Fruit fly (Drosophila melanogaster): ENCODE measurements around the gene CG10514.

Gene CG10514

dm6 chr3R:25279796-25280350, at the start of gene CG10514:
CG10514 (minus strand) TSS chr3R:25279846.
- peak; percentile 57 for TF ChIP-seq CG7101 (tag; optimal IDR thresholded peaks at IDR 0.05)
- no peak for TF ChIP-seq CG14711 (tag; optimal IDR thresholded peaks at IDR 0.05)
- peak; percentile 33 for TF ChIP-seq Mnt (GFP tag; optimal IDR thresholded peaks at IDR 0.05)
- peak; percentile 23 for TF ChIP-seq ovo (GFP tag; optimal IDR thresholded peaks at IDR 0.05)
- no peak for TF ChIP-seq pad (GFP tag; optimal IDR thresholded peaks at IDR 0.05)
- peak; percentile 50 for TF ChIP-seq CG7045 (GFP tag; optimal IDR thresholded peaks at IDR 0.05)
- TF ChIP-seq kay (GFP tag; ENCODE audit: borderline replicate concordance): peak; percentile 90
- TF ChIP-seq bab1 (GFP tag; optimal IDR thresholded peaks at IDR 0.05): no peak
- TF ChIP-seq CG33017 (tag; optimal IDR thresholded peaks at IDR 0.05): peak; percentile 45
- TF ChIP-seq CG12768 (GFP tag; optimal IDR thresholded peaks at IDR 0.05): peak; percentile 53
- TF ChIP-seq cic (GFP tag; optimal IDR thresholded peaks at IDR 0.05): peak; percentile 65

DNA sequence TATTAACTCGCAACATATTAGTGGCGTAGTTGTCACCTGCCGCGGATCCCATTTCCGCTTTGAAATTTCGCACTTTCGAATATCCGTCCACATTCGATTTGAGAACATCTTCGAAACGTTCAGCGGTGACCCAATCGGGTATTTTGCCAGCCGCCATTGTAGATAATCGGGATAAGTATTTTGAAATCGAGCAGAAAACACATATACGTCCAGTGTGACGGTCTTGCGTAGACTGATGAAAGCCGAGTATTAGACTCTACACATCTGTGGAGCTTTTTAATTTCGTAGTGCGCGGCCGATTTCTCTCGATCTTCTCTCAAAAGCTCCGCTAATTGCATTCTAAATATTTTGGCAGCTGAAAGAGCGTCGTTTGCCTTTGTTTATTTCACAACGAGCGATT, 49.4 kb upstream of the CG10514 start, which contains the start of gene CHKov1:
Gene CHKov1 (minus strand): TSS at position 238 of the 400 bp plus-strand sequence.
- TF ChIP-seq Mnt (GFP tag; optimal IDR thresholded peaks at IDR 0.05) (no peak), CG12768 (GFP tag; optimal IDR thresholded peaks at IDR 0.05) (peak; percentile 21), kay (GFP tag; ENCODE audit: borderline replicate concordance) (no peak), CG1620 (GFP tag; optimal IDR thresholded peaks at IDR 0.05) (no peak), pad (GFP tag; optimal IDR thresholded peaks at IDR 0.05) (no peak), CG7045 (GFP tag; optimal IDR thresholded peaks at IDR 0.05) (no peak), tj (GFP tag; optimal IDR thresholded peaks at IDR 0.05) (no peak), CG33017 (tag; optimal IDR thresholded peaks at IDR 0.05) (peak; percentile 43), CG7101 (tag; optimal IDR thresholded peaks at IDR 0.05) (no peak), Crg-1 (GFP tag; optimal IDR thresholded peaks at IDR 0.05) (no peak), CG11617 (GFP tag; optimal IDR thresholded peaks at IDR 0.05) (peak; percentile 13), ovo (GFP tag; optimal IDR thresholded peaks at IDR 0.05) (no peak), bab1 (GFP tag; optimal IDR thresholded peaks at IDR 0.05) (no peak), cnc (optimal IDR thresholded peaks at IDR 0.05) (no peak), CG5204 (GFP tag; optimal IDR thresholded peaks at IDR 0.05) (no peak), cic (GFP tag; optimal IDR thresholded peaks at IDR 0.05) (peak; percentile 1), toe (GFP tag; optimal IDR thresholded peaks at IDR 0.05) (no peak), CG14711 (tag; optimal IDR thresholded peaks at IDR 0.05) (no peak)

- TF ChIP-seq toe (GFP tag; optimal IDR thresholded peaks at IDR 0.05) (no peak), cic (GFP tag; optimal IDR thresholded peaks at IDR 0.05) (peak; percentile 28), CG12768 (GFP tag; optimal IDR thresholded peaks at IDR 0.05) (peak; percentile 10)
These were observed 43.0 kb upstream of the CG10514 start, which contains the start of gene CG10562 for dm6 chr3R:25322657-25323056. CG10562 (minus strand) TSS chr3R:25322757.

- TF ChIP-seq CG7101 (tag; optimal IDR thresholded peaks at IDR 0.05): no peak
These were observed 42.0 kb upstream of the CG10514 start for dm6 chr3R:25321681-25322080.

DNA sequence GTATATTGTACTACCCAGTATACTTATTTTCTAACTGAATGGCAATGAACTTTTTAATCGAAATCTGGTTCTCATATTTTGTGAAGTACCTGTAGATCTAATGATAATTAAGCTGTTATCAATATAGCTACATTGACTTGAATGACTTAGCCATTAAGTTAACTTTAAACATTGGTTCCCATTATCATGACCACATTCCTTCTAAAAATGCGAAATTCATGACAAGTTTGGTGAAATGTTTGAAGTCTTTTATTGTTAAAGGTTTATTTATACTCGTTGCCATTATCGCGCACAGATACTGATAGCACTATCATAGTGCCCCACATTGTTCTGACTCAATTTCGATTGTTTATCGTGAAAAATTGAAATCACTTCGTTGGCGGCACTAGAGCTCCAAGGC, 41.3 kb upstream of the CG10514 start:
- no peak for TF ChIP-seq CG12768 (GFP tag; optimal IDR thresholded peaks at IDR 0.05)
- no peak for TF ChIP-seq CG1620 (GFP tag; optimal IDR thresholded peaks at IDR 0.05)
- TF ChIP-seq bab1 (GFP tag; optimal IDR thresholded peaks at IDR 0.05): no peak
- TF ChIP-seq CG7101 (tag; optimal IDR thresholded peaks at IDR 0.05): no peak
- no peak for TF ChIP-seq cnc (optimal IDR thresholded peaks at IDR 0.05)
- TF ChIP-seq kay (GFP tag; ENCODE audit: borderline replicate concordance): no peak
- no peak for TF ChIP-seq toe (GFP tag; optimal IDR thresholded peaks at IDR 0.05)
- no peak for TF ChIP-seq Hr96 (GFP tag; optimal IDR thresholded peaks at IDR 0.05)
- no peak for TF ChIP-seq cic (GFP tag; optimal IDR thresholded peaks at IDR 0.05)
- no peak for TF ChIP-seq CG7045 (GFP tag; optimal IDR thresholded peaks at IDR 0.05)
- TF ChIP-seq Crg-1 (GFP tag; optimal IDR thresholded peaks at IDR 0.05): no peak
- TF ChIP-seq Mnt (GFP tag; optimal IDR thresholded peaks at IDR 0.05): no peak

DNA sequence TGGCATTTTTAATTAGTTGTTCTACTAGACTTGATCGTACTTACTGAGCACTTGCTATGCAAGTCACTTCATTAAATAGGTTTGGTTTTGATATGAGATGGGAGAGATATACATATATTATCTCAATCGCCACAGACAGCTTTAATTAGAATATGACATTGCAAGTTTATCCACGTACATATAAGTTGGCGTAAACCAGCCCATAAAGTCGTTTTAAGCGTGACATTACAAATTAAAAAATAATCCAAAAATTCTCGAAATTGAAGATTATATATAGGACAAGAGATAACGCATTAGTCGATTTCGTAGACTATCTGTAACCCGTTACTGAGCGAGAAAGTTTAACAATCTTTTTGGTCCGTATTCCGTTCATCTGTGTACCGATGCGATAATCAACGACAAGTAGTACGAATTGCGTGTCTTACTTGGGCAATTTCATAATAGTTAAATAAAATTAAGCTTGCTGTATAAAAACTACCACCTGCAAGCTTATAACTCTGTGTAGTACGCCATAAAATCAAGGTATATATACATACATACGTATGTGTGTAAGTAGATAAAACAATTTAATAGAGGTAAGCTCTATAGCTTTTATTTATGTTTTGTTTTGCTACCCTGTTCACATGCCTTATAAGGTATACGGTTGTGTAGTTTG, 40.5 kb upstream of the CG10514 start, which contains the start of gene CG10560:
Gene CG10560 (minus strand): TSS at position 51 of the 655 bp plus-strand sequence.
- no peak for TF ChIP-seq CG11617 (GFP tag; optimal IDR thresholded peaks at IDR 0.05)
- no peak for TF ChIP-seq CG33017 (tag; optimal IDR thresholded peaks at IDR 0.05)
- no peak for TF ChIP-seq toe (GFP tag; optimal IDR thresholded peaks at IDR 0.05)
- TF ChIP-seq CG5204 (GFP tag; optimal IDR thresholded peaks at IDR 0.05): no peak
- TF ChIP-seq ovo (GFP tag; optimal IDR thresholded peaks at IDR 0.05): no peak
- TF ChIP-seq kay (GFP tag; ENCODE audit: borderline replicate concordance): peak; percentile 74
- TF ChIP-seq cnc (optimal IDR thresholded peaks at IDR 0.05): peak; percentile 19 to 51
- TF ChIP-seq pad (GFP tag; optimal IDR thresholded peaks at IDR 0.05): no peak
- TF ChIP-seq CG7101 (tag; optimal IDR thresholded peaks at IDR 0.05): no peak
- TF ChIP-seq cic (GFP tag; optimal IDR thresholded peaks at IDR 0.05): peak; percentile 27
- TF ChIP-seq Crg-1 (GFP tag; optimal IDR thresholded peaks at IDR 0.05): no peak
- no peak for TF ChIP-seq CG7045 (GFP tag; optimal IDR thresholded peaks at IDR 0.05)

DNA sequence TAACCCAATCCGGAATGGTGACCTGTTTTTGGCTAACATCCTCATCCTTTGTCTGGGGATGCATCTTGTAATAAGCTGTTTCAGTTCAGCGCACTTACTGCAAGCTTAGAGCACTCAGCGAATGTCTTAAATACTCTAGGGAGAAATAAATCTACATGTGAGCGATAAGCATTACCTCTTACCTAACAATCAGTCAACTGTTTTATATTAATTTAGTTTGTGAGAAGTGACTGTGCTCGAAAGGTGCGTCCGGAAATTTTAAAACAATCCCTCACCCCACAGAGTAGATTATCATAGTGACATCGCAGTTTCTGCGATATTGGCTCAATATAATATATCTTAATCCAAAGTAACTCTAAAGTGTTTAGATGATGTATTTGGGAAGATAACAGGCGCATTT, 38.4 kb upstream of the CG10514 start, which contains the start of gene CG10553:
Gene CG10553 (minus strand): TSS at position 101 of the 400 bp plus-strand sequence.
- TF ChIP-seq Clk (GFP tag; optimal IDR thresholded peaks at IDR 0.05) (no peak), CG1620 (GFP tag; optimal IDR thresholded peaks at IDR 0.05) (no peak), pad (GFP tag; optimal IDR thresholded peaks at IDR 0.05) (no peak), CG12768 (GFP tag; optimal IDR thresholded peaks at IDR 0.05) (no peak), CG7045 (GFP tag; optimal IDR thresholded peaks at IDR 0.05) (no peak), Crg-1 (GFP tag; optimal IDR thresholded peaks at IDR 0.05) (no peak), cnc (optimal IDR thresholded peaks at IDR 0.05) (no peak), CG7101 (tag; optimal IDR thresholded peaks at IDR 0.05) (no peak), kay (GFP tag; ENCODE audit: borderline replicate concordance) (no peak), bab1 (GFP tag; optimal IDR thresholded peaks at IDR 0.05) (no peak), CG11617 (GFP tag; optimal IDR thresholded peaks at IDR 0.05) (no peak), cic (GFP tag; optimal IDR thresholded peaks at IDR 0.05) (no peak), ovo (GFP tag; optimal IDR thresholded peaks at IDR 0.05) (no peak)
